Fruit fly (Drosophila melanogaster) whole organism, pupa: ENCODE measurements around the gene Cwc25.

Experiments used
- CG10348 ChIP-seq: fragments of 200-800 bp; sonication (Bioruptor generic); IDR thresholded peaks from 2 replicates; pipeline ENCODE4 v1.3.6; 2022; ENCODE audit warnings: missing biosample characterization, missing genetic modification characterization
- CG8159 ChIP-seq: fragments of 200-800 bp; sonication (Bioruptor generic); optimal IDR thresholded peaks from 3 replicates; lab custom pipeline; 2018; ENCODE audit warnings: missing biosample characterization, mild to moderate bottlenecking, missing genetic modification characterization, moderate library complexity
- EcR ChIP-seq: fragments of 200-800 bp; sonication (Bioruptor generic); optimal IDR thresholded peaks from 3 replicates; lab custom pipeline; 2019; ENCODE audit warnings: missing biosample characterization, missing genetic modification characterization, mild to moderate bottlenecking, moderate library complexity, missing genetic modification reagents

DNA sequence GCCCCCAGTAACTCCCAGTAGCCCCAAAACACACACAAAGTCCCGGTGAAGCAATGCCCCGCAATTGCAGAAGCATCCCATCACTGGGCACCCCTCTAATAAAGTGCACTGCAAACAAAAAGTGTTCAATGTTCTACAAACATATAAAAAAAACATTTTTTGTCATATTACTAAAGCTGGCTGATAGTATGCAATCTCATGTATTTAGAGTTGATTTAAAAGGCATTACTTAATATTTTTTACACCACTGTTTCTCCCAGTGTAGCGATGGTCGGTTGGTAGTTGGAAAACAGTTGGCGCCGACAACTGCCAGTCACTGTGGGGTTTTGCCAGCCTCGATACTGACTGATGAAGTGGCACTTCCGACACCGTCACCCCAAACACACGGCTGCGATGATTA is 24.5 kb upstream of the Cwc25 start:
- no peak for TF ChIP-seq CG10348 (GFP tag; lab: Robert Waterston, UW)
- peak; percentile 8 for TF ChIP-seq CG8159
- TF ChIP-seq EcR (GFP tag; lab: Kevin White, UChicago): no peak
